Fruit fly (Drosophila melanogaster) whole organism, embryonic: ENCODE data around the gene CG11593.

Experiments
- CG10209 ChIP-seq: fragments of 200-800 bp; sonication (Bioruptor generic); optimal IDR thresholded peaks from 3 replicates; lab custom pipeline; 2017; ENCODE audit warnings: missing biosample characterization, mild to moderate bottlenecking, missing genetic modification characterization, missing genetic modification reagents
- CG10543 ChIP-seq: fragments of 200-800 bp; sonication (Bioruptor generic); optimal IDR thresholded peaks from 3 replicates; lab custom pipeline; 2017; ENCODE audit warnings: missing biosample characterization, mild to moderate bottlenecking, missing genetic modification characterization, moderate library complexity
- CG11093 ChIP-seq: fragments of 200-800 bp; sonication (Bioruptor generic); IDR thresholded peaks from 3 replicates; pipeline ENCODE4 v1.3.6; 2022; ENCODE audit warnings: missing biosample characterization, missing genetic modification characterization
- CG11504 ChIP-seq: fragments of 200-800 bp; sonication (Bioruptor generic); optimal IDR thresholded peaks from 3 replicates; lab custom pipeline; 2019; ENCODE audit warnings: missing biosample characterization, mild to moderate bottlenecking, missing genetic modification characterization, moderate library complexity
- CG11696 ChIP-seq: fragments of 200-800 bp; sonication (Bioruptor generic); IDR thresholded peaks from 2 replicates; pipeline ENCODE4 v1.3.6; 2022; ENCODE audit warnings: missing biosample characterization, missing genetic modification characterization
- CG12104 ChIP-seq: fragments of 200-800 bp; sonication (Bioruptor generic); optimal IDR thresholded peaks from 3 replicates; lab custom pipeline; 2016; ENCODE audit warnings: missing biosample characterization, missing genetic modification characterization
- CG13123 ChIP-seq: fragments of 200-800 bp; sonication (Bioruptor generic); optimal IDR thresholded peaks from 2 replicates; lab custom pipeline; 2016; ENCODE audit warnings: missing biosample characterization, missing genetic modification characterization
- CG13424 ChIP-seq: fragments of 200-800 bp; sonication (Bioruptor generic); optimal IDR thresholded peaks from 2 replicates; lab custom pipeline; 2019; ENCODE audit warnings: missing biosample characterization, mild to moderate bottlenecking, missing genetic modification characterization, moderate library complexity
- CG13775 ChIP-seq: fragments of 200-800 bp; sonication (Bioruptor generic); optimal IDR thresholded peaks from 3 replicates; lab custom pipeline; 2017; ENCODE audit warnings: missing biosample characterization, mild to moderate bottlenecking, missing genetic modification characterization
- CG14014 ChIP-seq: fragments of 200-800 bp; sonication (Bioruptor generic); IDR thresholded peaks from 2 replicates; pipeline ENCODE4 v1.3.6; 2022; ENCODE audit warnings: missing biosample characterization, missing genetic modification characterization
- CG14667 ChIP-seq: fragments of 200-800 bp; sonication (Bioruptor generic); IDR thresholded peaks from 2 replicates; pipeline ENCODE4 v1.3.6; 2022; ENCODE audit warnings: missing biosample characterization, missing genetic modification characterization
- CG14965 ChIP-seq: fragments of 200-800 bp; sonication (Bioruptor generic); optimal IDR thresholded peaks from 2 replicates; lab custom pipeline; 2016; ENCODE audit warnings: missing biosample characterization, missing genetic modification characterization, borderline replicate concordance
- CG15269 ChIP-seq: fragments of 200-800 bp; sonication (Bioruptor generic); optimal IDR thresholded peaks from 2 replicates; lab custom pipeline; 2018; ENCODE audit warnings: missing biosample characterization, mild to moderate bottlenecking, missing genetic modification characterization, moderate library complexity
- CG15479 ChIP-seq: fragments of 200-800 bp; sonication (Bioruptor generic); optimal IDR thresholded peaks from 3 replicates; lab custom pipeline; 2019; ENCODE audit warnings: missing biosample characterization, mild to moderate bottlenecking, missing genetic modification characterization, moderate library complexity
- CG15514 ChIP-seq: fragments of 200-800 bp; sonication (Bioruptor generic); optimal IDR thresholded peaks from 3 replicates; lab custom pipeline; 2017; ENCODE audit warnings: missing biosample characterization, missing genetic modification characterization, mild to moderate bottlenecking, moderate library complexity, missing genetic modification reagents
- CG17829 ChIP-seq: fragments of 200-800 bp; optimal IDR thresholded peaks from 2 replicates; lab custom pipeline; 2019; ENCODE audit warnings: missing biosample characterization, mild to moderate bottlenecking, missing genetic modification characterization, moderate library complexity
- CG2678 ChIP-seq: fragments of 200-800 bp; sonication (Bioruptor generic); optimal IDR thresholded peaks from 3 replicates; lab custom pipeline; 2019; ENCODE audit warnings: missing biosample characterization, mild to moderate bottlenecking, missing genetic modification characterization, moderate library complexity
- CG2712 ChIP-seq: fragments of 200-800 bp; optimal IDR thresholded peaks from 3 replicates; lab custom pipeline; 2019; ENCODE audit warnings: missing biosample characterization, mild to moderate bottlenecking, missing genetic modification characterization, moderate library complexity
- CG3065 ChIP-seq: fragments of 200-800 bp; sonication (Bioruptor generic); optimal IDR thresholded peaks from 2 replicates; lab custom pipeline; 2016; ENCODE audit warnings: missing biosample characterization, missing genetic modification characterization
- CG3281 ChIP-seq: fragments of 200-800 bp; sonication (Bioruptor generic); optimal IDR thresholded peaks from 3 replicates; lab custom pipeline; 2017; ENCODE audit warnings: missing biosample characterization, mild to moderate bottlenecking, missing genetic modification characterization
- CG33213 ChIP-seq: fragments of 200-800 bp; sonication (Bioruptor generic); optimal IDR thresholded peaks from 3 replicates; lab custom pipeline; 2016; ENCODE audit warnings: missing biosample characterization, missing genetic modification characterization
- CG34422 ChIP-seq: fragments of 200-800 bp; sonication (Bioruptor generic); IDR thresholded peaks from 3 replicates; pipeline ENCODE4 v1.3.6; 2022; ENCODE audit warnings: missing biosample characterization, missing genetic modification characterization
- CG4424 ChIP-seq: fragments of 200-800 bp; sonication (Bioruptor generic); optimal IDR thresholded peaks from 3 replicates; lab custom pipeline; 2016; ENCODE audit warnings: missing biosample characterization, missing genetic modification characterization
- CG6254 ChIP-seq: fragments of 200-800 bp; sonication (Bioruptor generic); optimal IDR thresholded peaks from 3 replicates; lab custom pipeline; 2017; ENCODE audit warnings: mild to moderate bottlenecking, missing biosample characterization, missing genetic modification reagents, missing genetic modification characterization
- CG7928 ChIP-seq: fragments of 200-800 bp; sonication (Bioruptor generic); optimal IDR thresholded peaks from 2 replicates; lab custom pipeline; 2017; ENCODE audit warnings: missing biosample characterization, mild to moderate bottlenecking, missing genetic modification characterization
- CG8359 ChIP-seq: fragments of 200-800 bp; sonication (Bioruptor generic); optimal IDR thresholded peaks from 2 replicates; lab custom pipeline; 2017; ENCODE audit warnings: missing biosample characterization, mild to moderate bottlenecking, missing genetic modification characterization, borderline replicate concordance
- CG9215 ChIP-seq: fragments of 200-800 bp; sonication (Bioruptor generic); IDR thresholded peaks from 2 replicates; pipeline ENCODE4 v1.3.6; 2022; ENCODE audit warnings: missing biosample characterization, missing genetic modification characterization
- CG9797 ChIP-seq: fragments of 200-800 bp; sonication (Bioruptor generic); optimal IDR thresholded peaks from 3 replicates; lab custom pipeline; 2018; ENCODE audit warnings: missing biosample characterization, mild to moderate bottlenecking, missing genetic modification characterization
- CoRest ChIP-seq: fragments of 200-800 bp; sonication (Bioruptor generic); optimal IDR thresholded peaks from 3 replicates; lab custom pipeline; 2018; ENCODE audit warnings: missing biosample characterization, mild to moderate bottlenecking, missing genetic modification characterization, moderate library complexity
- Ets65A ChIP-seq: fragments of 200-800 bp; sonication (Bioruptor generic); peaks from one replicate; lab custom pipeline; 2016; ENCODE audit warnings: missing biosample characterization, missing genetic modification characterization
- HLH3B ChIP-seq: fragments of 200-800 bp; sonication (Bioruptor generic); IDR thresholded peaks from 2 replicates; pipeline ENCODE4 v1.3.6; 2022; ENCODE audit warnings: missing biosample characterization, missing genetic modification characterization
- Hr51 ChIP-seq, 2 experiments: fragments of 200-800 bp; sonication (Bioruptor generic); optimal IDR thresholded peaks; 2 replicates in 1 of 2; 3 replicates in 1 of 2; lab custom pipeline; 2016 to 2018; ENCODE audit warnings: missing biosample characterization in 2 of 2, missing genetic modification characterization in 2 of 2, mild to moderate bottlenecking in 1 of 2, moderate library complexity in 1 of 2
- NfI ChIP-seq: fragments of 200-800 bp; sonication (Bioruptor generic); optimal IDR thresholded peaks from 3 replicates; lab custom pipeline; 2018; ENCODE audit warnings: missing biosample characterization, mild to moderate bottlenecking, missing genetic modification characterization, moderate library complexity
- Oli ChIP-seq: fragments of 200-800 bp; sonication (Bioruptor generic); optimal IDR thresholded peaks from 2 replicates; lab custom pipeline; 2018; ENCODE audit warnings: missing biosample characterization, mild to moderate bottlenecking, missing genetic modification characterization, moderate library complexity
- Sox102F ChIP-seq: fragments of 200-800 bp; sonication (Bioruptor generic); optimal IDR thresholded peaks from 2 replicates; lab custom pipeline; 2018; ENCODE audit warnings: missing biosample characterization, mild to moderate bottlenecking, missing genetic modification characterization, moderate library complexity
- ato ChIP-seq: fragments of 200-800 bp; sonication (Bioruptor generic); IDR thresholded peaks from 2 replicates; pipeline ENCODE4 v1.3.6; 2022; ENCODE audit warnings: missing biosample characterization, missing genetic modification characterization; ENCODE audit not compliant: partially characterized antibody
- caup ChIP-seq: fragments of 200-800 bp; sonication (Bioruptor generic); optimal IDR thresholded peaks from 3 replicates; lab custom pipeline; 2017; ENCODE audit warnings: missing biosample characterization, mild to moderate bottlenecking, missing genetic modification characterization, moderate library complexity; ENCODE audit not compliant: severe bottlenecking
- cg ChIP-seq: fragments of 200-800 bp; sonication (Bioruptor generic); optimal IDR thresholded peaks from 3 replicates; lab custom pipeline; 2019; ENCODE audit warnings: missing biosample characterization, mild to moderate bottlenecking, missing genetic modification characterization, moderate library complexity
- ci ChIP-seq: fragments of 200-800 bp; sonication (Bioruptor generic); IDR thresholded peaks from 3 replicates; pipeline ENCODE4 v1.3.6; 2022; ENCODE audit warnings: missing biosample characterization, missing genetic modification characterization
- crc ChIP-seq: fragments of 200-800 bp; sonication (Bioruptor generic); optimal IDR thresholded peaks from 2 replicates; lab custom pipeline; 2016; ENCODE audit warnings: missing biosample characterization, missing genetic modification characterization
- dpn ChIP-seq, 2 experiments: fragments of 200-800 bp; sonication (Bioruptor generic); optimal IDR thresholded peaks; 3 replicates each; lab custom pipeline; 2016; ENCODE audit warnings: missing biosample characterization in 2 of 2, missing genetic modification characterization in 2 of 2
- gro ChIP-seq: fragments of 200-800 bp; sonication (Bioruptor generic); optimal IDR thresholded peaks from 2 replicates; lab custom pipeline; 2016; ENCODE audit warnings: missing biosample characterization, missing genetic modification characterization
- kah ChIP-seq: fragments of 200-800 bp; sonication (Bioruptor generic); optimal IDR thresholded peaks from 2 replicates; lab custom pipeline; 2018; ENCODE audit warnings: missing biosample characterization, mild to moderate bottlenecking, missing genetic modification characterization
- nmo ChIP-seq: fragments of 200-800 bp; sonication (Bioruptor generic); optimal IDR thresholded peaks from 2 replicates; lab custom pipeline; 2018; ENCODE audit warnings: missing biosample characterization, mild to moderate bottlenecking, missing genetic modification characterization, moderate library complexity
- oc ChIP-seq: fragments of 200-800 bp; sonication (Bioruptor generic); optimal IDR thresholded peaks from 2 replicates; lab custom pipeline; 2018; ENCODE audit warnings: missing biosample characterization, mild to moderate bottlenecking, missing genetic modification characterization, moderate library complexity
- pita ChIP-seq: fragments of 200-800 bp; sonication (Bioruptor generic); optimal IDR thresholded peaks from 2 replicates; lab custom pipeline; 2017; ENCODE audit warnings: missing biosample characterization, mild to moderate bottlenecking, missing genetic modification characterization
- scrt ChIP-seq: fragments of 200-800 bp; sonication (Bioruptor generic); optimal IDR thresholded peaks from 2 replicates; lab custom pipeline; 2018; ENCODE audit warnings: missing biosample characterization, mild to moderate bottlenecking, missing genetic modification characterization, moderate library complexity
- sob ChIP-seq: fragments of 200-800 bp; sonication (Bioruptor generic); IDR thresholded peaks from 2 replicates; pipeline ENCODE4 v1.3.6; 2022; ENCODE audit warnings: missing biosample characterization, missing genetic modification characterization
- tio ChIP-seq: fragments of 200-800 bp; sonication (Bioruptor generic); optimal IDR thresholded peaks from 2 replicates; lab custom pipeline; 2017; ENCODE audit warnings: missing biosample characterization, missing genetic modification characterization, inconsistent platforms
- zf30C ChIP-seq: fragments of 200-800 bp; sonication (Bioruptor generic); optimal IDR thresholded peaks from 3 replicates; lab custom pipeline; 2018; ENCODE audit warnings: missing biosample characterization, mild to moderate bottlenecking, missing genetic modification characterization

Gene CG11593

DNA sequence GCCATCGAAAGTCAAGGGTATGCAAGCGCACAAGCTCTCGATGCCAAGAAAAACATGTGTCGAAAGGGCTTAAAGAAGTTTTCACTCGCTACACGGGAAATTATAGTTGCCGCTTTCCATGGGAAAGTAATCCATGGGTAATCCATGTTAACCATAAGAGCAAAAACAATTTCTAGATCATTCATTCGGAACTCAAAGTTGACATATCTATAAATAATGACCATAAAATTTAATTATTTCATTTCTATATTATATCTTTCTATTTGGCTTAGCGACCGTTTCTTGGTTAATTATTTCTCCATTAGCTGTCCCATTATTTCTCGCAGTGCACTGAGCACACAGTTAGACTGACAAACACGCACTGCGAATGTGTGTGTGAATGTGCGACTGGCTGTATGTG is 39.6 kb downstream of the CG11593 start (continued):
- TF ChIP-seq CG14014 (GFP tag; lab: Robert Waterston, UW) (no peak), dpn (GFP tag; optimal IDR thresholded peaks at IDR 0.05; lab: Kevin White, UChicago) (peak in 1 of 2 experiments; percentile 21), CG17829 (no peak), CG12104 (GFP tag; lab: Kevin White, UChicago) (no peak), CG2678 (tag; lab: Kevin White, UChicago) (peak; percentile 53), sob (GFP tag; lab: Robert Waterston, UW) (no peak), CG3065 (GFP tag; lab: Kevin White, UChicago) (no peak), oc (tag; lab: Kevin White, UChicago) (no peak), Ets65A (peak; percentile 86), CG14667 (GFP tag; lab: Robert Waterston, UW) (no peak), CG11696 (no peak), CG3281 (GFP tag; lab: Kevin White, UChicago) (peak; percentile 46), CG11093 (GFP tag; lab: Robert Waterston, UW) (no peak), CG10543 (GFP tag; lab: Kevin White, UChicago) (peak; percentile 41), cg (GFP tag; lab: Kevin White, UChicago) (no peak), CG13123 (GFP tag; lab: Kevin White, UChicago) (no peak), kah (GFP tag; lab: Kevin White, UChicago) (no peak), CG14965 (no peak), CG9215 (GFP tag; lab: Robert Waterston, UW) (peak; percentile 41; the same call in 1 of the 2 replicates), CG13424 (peak; percentile 67), CG15514 (GFP tag; lab: Kevin White, UChicago) (no peak), caup (peak; percentile 3), NfI (GFP tag; lab: Kevin White, UChicago) (peak; percentile 45), CG4424 (peak; percentile 9), nmo (peak; percentile 49), Sox102F (GFP tag; lab: Kevin White, UChicago) (peak; percentile 42), HLH3B (GFP tag; lab: Robert Waterston, UW) (no peak), CG8359 (GFP tag; lab: Kevin White, UChicago) (no peak), tio (peak; percentile 39), pita (GFP tag; lab: Kevin White, UChicago) (no peak), zf30C (peak; percentile 51), CG15479 (GFP tag; lab: Kevin White, UChicago) (no peak), CG7928 (no peak), CG33213 (GFP tag; lab: Kevin White, UChicago) (no peak), crc (no peak), CG13775 (GFP tag; lab: Kevin White, UChicago) (peak; percentile 38), CG9797 (GFP tag; lab: Kevin White, UChicago) (no peak), CG6254 (GFP tag; lab: Kevin White, UChicago) (no peak), Hr51 (GFP tag; optimal IDR thresholded peaks at IDR 0.05; lab: Kevin White, UChicago) (peak in 1 of 2 experiments; percentile 57), CG2712 (tag; lab: Kevin White, UChicago) (peak; percentile 7), CG10209 (GFP tag; lab: Kevin White, UChicago) (peak; percentile 52), scrt (GFP tag; lab: Kevin White, UChicago) (peak; percentile 1), gro (no peak), Oli (peak; percentile 56), ato (no peak), CoRest (tag; lab: Kevin White, UChicago) (peak; percentile 62), CG34422 (GFP tag; lab: Robert Waterston, UW) (no peak), CG11504 (tag; lab: Kevin White, UChicago) (peak; percentile 55), CG15269 (tag; lab: Kevin White, UChicago) (peak; percentile 61), ci (GFP tag; lab: Robert Waterston, UW) (0 out of 3 replicates have a peak, but pooled peaks have one; percentile 26)
